Worm (Caenorhabditis elegans): ENCODE measurements around the gene rgs-9.
A peak's percentile ranks its signal among the peaks of the same experiment; 100 is the strongest.

rgs-9 gene

ce11 chrX:1888445-1889035 lies 26.5 kb upstream of the rgs-9 start (continued):
- TF ChIP-seq zim-3 (tag; optimal IDR thresholded peaks at IDR 0.05), result no peak
- TF ChIP-seq ceh-100 (GFP tag; IDR thresholded peaks at IDR 0.05), result no peak
- no peak for TF ChIP-seq let-526 (GFP tag; IDR thresholded peaks at IDR 0.05)
- TF ChIP-seq F52B5.7 (tag; optimal IDR thresholded peaks at IDR 0.05), result no peak
- TF ChIP-seq atf-7 (tag; optimal IDR thresholded peaks at IDR 0.05), result peak; percentile 57
- TF ChIP-seq xnd-1 (tag; optimal IDR thresholded peaks at IDR 0.05), result no peak
- peak; percentile 37 for TF ChIP-seq F22D6.2 (tag; optimal IDR thresholded peaks at IDR 0.05)
- TF ChIP-seq tbp1 (GFP tag; optimal IDR thresholded peaks at IDR 0.05), result peak; percentile 61
- TF ChIP-seq gei-17 (GFP tag; optimal IDR thresholded peaks at IDR 0.05), result peak; percentile 94
- TF ChIP-seq Y53F4B.3 (GFP tag; IDR thresholded peaks at IDR 0.05), result no peak
- no peak for TF ChIP-seq let-607 (tag; optimal IDR thresholded peaks at IDR 0.05)
- TF ChIP-seq dpl-1 (GFP tag; optimal IDR thresholded peaks at IDR 0.05), result no peak
- no peak for TF ChIP-seq nfya-2 (GFP tag; IDR thresholded peaks at IDR 0.05)
- TF ChIP-seq die-1 (tag; optimal IDR thresholded peaks at IDR 0.05), result no peak
- TF ChIP-seq nhr-120 (GFP tag; IDR thresholded peaks at IDR 0.05), result no peak
- peak; percentile 43 for TF ChIP-seq F57A8.1 (GFP tag; optimal IDR thresholded peaks at IDR 0.05)

- no peak for TF ChIP-seq ztf-22 (GFP tag; optimal IDR thresholded peaks at IDR 0.05)
- no peak for TF ChIP-seq ekl-4 (GFP tag; IDR thresholded peaks at IDR 0.05)
- no peak for TF ChIP-seq F22D6.2 (tag; optimal IDR thresholded peaks at IDR 0.05)
- no peak for TF ChIP-seq pha-4 (tag; optimal IDR thresholded peaks at IDR 0.05)
These were observed 24.2 kb upstream of the rgs-9 start for ce11 chrX:1890817-1891216.

ce11 chrX:1891887-1892286 lies 23.2 kb upstream of the rgs-9 start, which contains the start of gene B0294.3:
Gene B0294.3, plus strand, starts transcription at chrX:1892187.
- no peak for TF ChIP-seq tlf-1 (GFP tag; optimal IDR thresholded peaks at IDR 0.05)
- TF ChIP-seq tbx-9 (tag; optimal IDR thresholded peaks at IDR 0.05; ENCODE audit: borderline replicate concordance), result no peak
- no peak for TF ChIP-seq egrh-3 (GFP tag; IDR thresholded peaks at IDR 0.05)
- no peak for TF ChIP-seq K12H6.12 (tag; optimal IDR thresholded peaks at IDR 0.05)
- no peak for TF ChIP-seq F37B4.10 (GFP tag; IDR thresholded peaks at IDR 0.05)
- TF ChIP-seq Y56A3A.18 (GFP tag; IDR thresholded peaks at IDR 0.05), result no peak

- TF ChIP-seq lin-40 (tag; optimal IDR thresholded peaks at IDR 0.05), result no peak
- no peak for TF ChIP-seq gei-17 (GFP tag; optimal IDR thresholded peaks at IDR 0.05)
- TF ChIP-seq nhr-120 (GFP tag; IDR thresholded peaks at IDR 0.05), result no peak
- no peak for TF ChIP-seq hlh-26 (GFP tag; conservative IDR thresholded peaks at IDR 0.05)
These were observed 17.8 kb upstream of the rgs-9 start, which contains the start of gene B0294.1 for ce11 chrX:1897243-1897642. Gene B0294.1, minus strand, starts transcription at chrX:1897343.

- TF ChIP-seq F37B4.10 (GFP tag; IDR thresholded peaks at IDR 0.05) (no peak), tbp1 (GFP tag; optimal IDR thresholded peaks at IDR 0.05) (no peak), ceh-40 (GFP tag; IDR thresholded peaks at IDR 0.05) (no peak), sdz-38 (tag; optimal IDR thresholded peaks at IDR 0.05) (no peak), C06A6.2 (GFP tag; conservative IDR thresholded peaks at IDR 0.05) (no peak)
These were observed 13.6 kb upstream of the rgs-9 start for ce11 chrX:1901480-1901879.

ce11 chrX:1907009-1907408 lies 8.0 kb upstream of the rgs-9 start:
- TF ChIP-seq F33H1.4 (GFP tag; IDR thresholded peaks at IDR 0.05) (no peak), Y56A3A.18 (GFP tag; IDR thresholded peaks at IDR 0.05) (no peak), ekl-4 (GFP tag; IDR thresholded peaks at IDR 0.05) (no peak), ama-1 (optimal IDR thresholded peaks at IDR 0.05) (no peak), ama-1 (GFP tag; optimal IDR thresholded peaks at IDR 0.05) (no peak), K12H6.12 (tag; optimal IDR thresholded peaks at IDR 0.05) (no peak), nhr-27 (tag; optimal IDR thresholded peaks at IDR 0.05) (no peak), F57C9.4 (tag; optimal IDR thresholded peaks at IDR 0.05) (no peak)

Measured in whole organism, young adult.